Worm (Caenorhabditis elegans): Measurements from ENCODE around the gene zag-1.

The zag-1 gene

ce11 chrIV:3867252-3867651, 11.6 kb downstream of the zag-1 start, which contains the start of gene F37C4.4:
Gene F37C4.4, plus strand, starts transcription at chrIV:3867309.
- no peak for TF ChIP-seq unc-62 (GFP tag; optimal IDR thresholded peaks at IDR 0.05)

ce11 chrIV:3869875-3870274, 14.2 kb downstream of the zag-1 start:
- no peak for TF ChIP-seq unc-62 (GFP tag; optimal IDR thresholded peaks at IDR 0.05)

ce11 chrIV:3873195-3873594, 17.6 kb downstream of the zag-1 start:
- TF ChIP-seq unc-62 (GFP tag; optimal IDR thresholded peaks at IDR 0.05) = no peak

- TF ChIP-seq unc-62 (GFP tag; optimal IDR thresholded peaks at IDR 0.05) = no peak
Observed at ce11 chrIV:3873706-3874105, 18.1 kb downstream of the zag-1 start, which contains the start of gene F37C4.5. Gene F37C4.5, minus strand, starts transcription at chrIV:3873806.

ce11 chrIV:3874417-3874816, 18.8 kb downstream of the zag-1 start:
- no peak for TF ChIP-seq unc-62 (GFP tag; optimal IDR thresholded peaks at IDR 0.05)

ce11 chrIV:3875260-3875659, 19.6 kb downstream of the zag-1 start:
- TF ChIP-seq unc-62 (GFP tag; optimal IDR thresholded peaks at IDR 0.05) = no peak

- no peak for TF ChIP-seq unc-62 (GFP tag; optimal IDR thresholded peaks at IDR 0.05)
Observed at ce11 chrIV:3876955-3877354, 21.3 kb downstream of the zag-1 start.

- no peak for TF ChIP-seq unc-62 (GFP tag; optimal IDR thresholded peaks at IDR 0.05)
Observed at ce11 chrIV:3878283-3878938, 22.8 kb downstream of the zag-1 start, which contains the start of gene F37C4.6. Gene F37C4.6, minus strand, starts transcription at chrIV:3878333.

- TF ChIP-seq unc-62 (GFP tag; optimal IDR thresholded peaks at IDR 0.05) = no peak
Observed at ce11 chrIV:3881119-3881518, 25.5 kb downstream of the zag-1 start, which contains the start of the genes F37C4.8 and oac-23. Gene F37C4.8, minus strand, starts transcription at chrIV:3881219. Gene oac-23, plus strand, starts transcription at chrIV:3881441.

ce11 chrIV:3885369-3885768, 29.7 kb downstream of the zag-1 start, which contains the start of gene oac-22:
Gene oac-22, plus strand, starts transcription at chrIV:3885669.
- TF ChIP-seq unc-62 (GFP tag; optimal IDR thresholded peaks at IDR 0.05) = no peak

- no peak for TF ChIP-seq unc-62 (GFP tag; optimal IDR thresholded peaks at IDR 0.05)
Observed at ce11 chrIV:3888963-3889362, 33.3 kb downstream of the zag-1 start, which contains the start of gene oac-21. Gene oac-21, plus strand, starts transcription at chrIV:3889263.

ce11 chrIV:3892027-3892426, 36.4 kb downstream of the zag-1 start, which contains the start of gene F56D6.9:
Gene F56D6.9, plus strand, starts transcription at chrIV:3892327.
- no peak for TF ChIP-seq unc-62 (GFP tag; optimal IDR thresholded peaks at IDR 0.05)

ce11 chrIV:3894004-3894480, 38.4 kb downstream of the zag-1 start, which contains the start of gene F56D6.8:
Gene F56D6.8, minus strand, starts transcription at chrIV:3894430.
- no peak for TF ChIP-seq unc-62 (GFP tag; optimal IDR thresholded peaks at IDR 0.05)

ce11 chrIV:3894770-3895169, 39.1 kb downstream of the zag-1 start, which contains the start of gene dct-8:
Gene dct-8, plus strand, starts transcription at chrIV:3895070.
- TF ChIP-seq unc-62 (GFP tag; optimal IDR thresholded peaks at IDR 0.05) = no peak

- no peak for TF ChIP-seq unc-62 (GFP tag; optimal IDR thresholded peaks at IDR 0.05)
Observed at ce11 chrIV:3899719-3900554, 44.3 kb downstream of the zag-1 start, which contains the start of gene srz-62. Gene srz-62, plus strand, starts transcription at chrIV:3900504.

ce11 chrIV:3902955-3903354, 47.3 kb downstream of the zag-1 start, which contains the start of gene F56D6.6:
Gene F56D6.6, plus strand, starts transcription at chrIV:3903255.
- TF ChIP-seq unc-62 (GFP tag; optimal IDR thresholded peaks at IDR 0.05) = no peak
